Worm (Caenorhabditis elegans) whole organism, young adult: ENCODE data around the gene asps-1.
A peak's percentile ranks its signal among the peaks of the same experiment; 100 is the strongest.

Experiments used
- D2030.7 ChIP-seq: fragments of 200-800 bp; sonication (Bioruptor generic); IDR thresholded peaks from 2 replicates; pipeline ENCODE4 v1.3.6; 2022; ENCODE audit warnings: missing genetic modification reagents, missing genetic modification characterization, missing compliant biosample characterization
- F22D6.2 ChIP-seq: sonication (generic microtip); optimal IDR thresholded peaks from 2 replicates; lab custom pipeline; 2016; ENCODE audit warnings: mild to moderate bottlenecking, missing genetic modification characterization, missing compliant biosample characterization
- F49E8.2 ChIP-seq: sonication (generic microtip); optimal IDR thresholded peaks from 3 replicates; lab custom pipeline; 2017; ENCODE audit warnings: missing genetic modification characterization, mild to moderate bottlenecking, missing compliant biosample characterization, antibody characterized with exemption, moderate library complexity; ENCODE audit not compliant: insufficient read depth
- F55B11.4 ChIP-seq: sonication (generic microtip); optimal IDR thresholded peaks from 2 replicates; lab custom pipeline; 2016; ENCODE audit warnings: missing compliant biosample characterization, missing genetic modification characterization, borderline replicate concordance; ENCODE audit not compliant: insufficient read depth
- T07F8.4 ChIP-seq: sonication (generic microtip); optimal IDR thresholded peaks from 2 replicates; lab custom pipeline; 2016; ENCODE audit warnings: mild to moderate bottlenecking, missing genetic modification characterization, moderate library complexity, missing compliant biosample characterization
- Y56A3A.18 ChIP-seq: fragments of 200-800 bp; sonication (Bioruptor generic); IDR thresholded peaks from 2 replicates; pipeline ENCODE4 v1.3.6; 2022; ENCODE audit warnings: missing genetic modification reagents, missing genetic modification characterization, missing compliant biosample characterization
- Y95B8A.8 ChIP-seq: fragments of 200-800 bp; sonication (Bioruptor generic); IDR thresholded peaks from 2 replicates; pipeline ENCODE4 v1.3.6; 2022; ENCODE audit warnings: missing genetic modification reagents, missing genetic modification characterization, missing compliant biosample characterization
- ZK185.1 ChIP-seq: sonication (generic microtip); optimal IDR thresholded peaks from 2 replicates; lab custom pipeline; 2016; ENCODE audit warnings: mild to moderate bottlenecking, missing genetic modification characterization, missing compliant biosample characterization; ENCODE audit not compliant: poor library complexity, severe bottlenecking
- ama-1 ChIP-seq, 3 experiments: fragments of 150-350 bp in 1 of 3; sonication (generic microtip) in 2 of 3; optimal IDR thresholded peaks; 2 replicates each; lab custom pipeline; 2014 to 2018; ENCODE audit warnings: missing biosample characterization in 2 of 3, missing genetic modification characterization in 2 of 3, missing genetic modification reagents in 2 of 3
- aptf-2 ChIP-seq: fragments of 200-800 bp; sonication (Bioruptor generic); conservative IDR thresholded peaks from 2 replicates; pipeline ENCODE4 v1.3.6; 2022; ENCODE audit warnings: missing genetic modification reagents, missing genetic modification characterization, missing compliant biosample characterization
- athp-1 ChIP-seq: sonication (generic microtip); optimal IDR thresholded peaks from 2 replicates; lab custom pipeline; 2017; ENCODE audit warnings: mild to moderate bottlenecking, missing genetic modification characterization, missing compliant biosample characterization
- attf-5 ChIP-seq: fragments of 200-800 bp; sonication (Bioruptor generic); optimal IDR thresholded peaks from 2 replicates; lab custom pipeline; 2018; ENCODE audit warnings: mild to moderate bottlenecking, missing genetic modification characterization, missing compliant biosample characterization
- cebp-1 ChIP-seq, 2 experiments: fragments of 200-800 bp in 1 of 2; sonication (Bioruptor generic) in 1 of 2; sonication (generic microtip) in 1 of 2; IDR thresholded peaks in 1 of 2; optimal IDR thresholded peaks in 1 of 2; 2 replicates each; pipeline versions ENCODE4 v1.3.6 to Lab custom; 2017 to 2022; ENCODE audit warnings: missing compliant biosample characterization in 2 of 2, missing genetic modification characterization in 2 of 2, mild to moderate bottlenecking in 1 of 2, missing genetic modification reagents in 1 of 2, moderate library complexity in 1 of 2
- ceh-100 ChIP-seq: fragments of 200-800 bp; sonication (Bioruptor generic); IDR thresholded peaks from 2 replicates; pipeline ENCODE4 v1.3.6; 2022; ENCODE audit warnings: missing genetic modification reagents, missing genetic modification characterization, missing compliant biosample characterization
- ceh-40 ChIP-seq: fragments of 200-800 bp; sonication (Bioruptor generic); IDR thresholded peaks from 2 replicates; pipeline ENCODE4 v1.3.6; 2022; ENCODE audit warnings: missing genetic modification characterization, missing compliant biosample characterization
- ceh-58 ChIP-seq: fragments of 200-800 bp; sonication (Bioruptor generic); IDR thresholded peaks from 2 replicates; pipeline ENCODE4 v1.3.6; 2022; ENCODE audit warnings: missing genetic modification characterization, missing compliant biosample characterization
- dpl-1 ChIP-seq: fragments of 150-350 bp; optimal IDR thresholded peaks from 2 replicates; lab custom pipeline; 2014; ENCODE audit warnings: missing biosample characterization, missing genetic modification reagents, missing genetic modification characterization
- ets-4 ChIP-seq: fragments of 200-800 bp; sonication (Bioruptor generic); optimal IDR thresholded peaks from 2 replicates; lab custom pipeline; 2018; ENCODE audit warnings: mild to moderate bottlenecking, missing genetic modification characterization, missing compliant biosample characterization
- gei-17 ChIP-seq: fragments of 200-800 bp; sonication (Bioruptor generic); optimal IDR thresholded peaks from 2 replicates; lab custom pipeline; 2018; ENCODE audit warnings: mild to moderate bottlenecking, missing genetic modification characterization, missing compliant biosample characterization
- madf-3 ChIP-seq: fragments of 200-800 bp; sonication (Bioruptor generic); IDR thresholded peaks from 2 replicates; pipeline ENCODE4 v1.3.6; 2022; ENCODE audit warnings: missing genetic modification reagents, missing genetic modification characterization, missing compliant biosample characterization
- mel-28 ChIP-seq: sonication (generic microtip); optimal IDR thresholded peaks from 2 replicates; lab custom pipeline; 2016; ENCODE audit warnings: borderline replicate concordance, mild to moderate bottlenecking, missing genetic modification characterization, missing compliant biosample characterization
- nfyb-1 ChIP-seq: fragments of 200-800 bp; sonication (Bioruptor generic); IDR thresholded peaks from 2 replicates; pipeline ENCODE4 v1.3.6; 2022; ENCODE audit warnings: missing genetic modification reagents, missing genetic modification characterization, missing compliant biosample characterization
- nhr-80 ChIP-seq: sonication (generic microtip); optimal IDR thresholded peaks from 2 replicates; lab custom pipeline; 2016; ENCODE audit warnings: missing genetic modification characterization, missing compliant biosample characterization
- rpc-1 ChIP-seq, 2 experiments: fragments of 150-350 bp in 1 of 2; sonication (generic microtip) in 1 of 2; optimal IDR thresholded peaks; 2 replicates each; lab custom pipeline; 2014 to 2018; ENCODE audit warnings: missing biosample characterization in 1 of 2, missing genetic modification characterization in 1 of 2, missing genetic modification reagents in 1 of 2, missing genotype in 1 of 2
- snpc-3.4 ChIP-seq: sonication (generic microtip); optimal IDR thresholded peaks from 2 replicates; lab custom pipeline; 2017; ENCODE audit warnings: missing genetic modification characterization, mild to moderate bottlenecking, missing compliant biosample characterization, antibody characterized with exemption, moderate library complexity, missing genotype, missing genetic modification reagents
- sptf-2 ChIP-seq: fragments of 200-800 bp; sonication (Bioruptor generic); optimal IDR thresholded peaks from 2 replicates; lab custom pipeline; 2018; ENCODE audit warnings: mild to moderate bottlenecking, missing genetic modification characterization, missing compliant biosample characterization
- tlf-1 ChIP-seq: fragments of 200-800 bp; sonication (Bioruptor generic); optimal IDR thresholded peaks from 2 replicates; lab custom pipeline; 2018; ENCODE audit warnings: mild to moderate bottlenecking, missing genetic modification characterization, missing compliant biosample characterization
- unc-62 ChIP-seq: fragments of 150-350 bp; optimal IDR thresholded peaks from 2 replicates; lab custom pipeline; 2014; ENCODE audit warnings: missing biosample characterization, missing genetic modification reagents, missing genetic modification characterization
- xnd-1 ChIP-seq: sonication (generic microtip); optimal IDR thresholded peaks from 2 replicates; lab custom pipeline; 2016; ENCODE audit warnings: missing genotype, missing genetic modification reagents, missing genetic modification characterization, missing compliant biosample characterization
- ztf-6 ChIP-seq: fragments of 200-800 bp; sonication (Bioruptor generic); IDR thresholded peaks from 2 replicates; pipeline ENCODE4 v1.3.6; 2022; ENCODE audit warnings: missing genetic modification reagents, missing genetic modification characterization, missing compliant biosample characterization

asps-1 gene

DNA sequence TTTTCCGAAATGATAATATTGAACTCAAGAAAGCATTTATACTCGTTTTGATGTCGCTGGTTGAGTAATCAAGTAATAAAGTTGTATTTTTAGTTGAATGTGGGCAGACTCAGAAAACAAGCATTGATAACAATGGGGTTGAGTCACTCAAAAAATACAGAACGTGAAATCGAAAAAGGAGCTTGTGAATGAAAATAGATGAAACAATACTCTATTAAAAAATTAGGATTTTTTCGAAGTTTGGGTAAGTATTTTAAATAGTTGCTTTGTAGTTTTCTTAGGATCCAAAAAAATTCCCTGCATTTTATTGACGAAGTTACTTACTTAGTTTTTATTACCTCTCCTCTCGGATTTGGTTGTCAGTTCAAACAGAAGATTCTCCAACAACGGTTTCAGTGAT lies 33.8 kb downstream of the asps-1 start, which contains the start of gene lys-3:
TSS of gene lys-3 (minus strand) at position 101 of the 400 bp plus-strand sequence.
- no peak for TF ChIP-seq T07F8.4
- TF ChIP-seq madf-3 (GFP tag; lab: Robert Waterston, UW): no peak
- TF ChIP-seq F22D6.2 (tag; lab: Kevin White, UChicago): no peak
- no peak for TF ChIP-seq snpc-3.4 (tag; lab: Kevin White, UChicago)
- no peak for TF ChIP-seq ceh-40 (GFP tag; lab: Robert Waterston, UW)

DNA sequence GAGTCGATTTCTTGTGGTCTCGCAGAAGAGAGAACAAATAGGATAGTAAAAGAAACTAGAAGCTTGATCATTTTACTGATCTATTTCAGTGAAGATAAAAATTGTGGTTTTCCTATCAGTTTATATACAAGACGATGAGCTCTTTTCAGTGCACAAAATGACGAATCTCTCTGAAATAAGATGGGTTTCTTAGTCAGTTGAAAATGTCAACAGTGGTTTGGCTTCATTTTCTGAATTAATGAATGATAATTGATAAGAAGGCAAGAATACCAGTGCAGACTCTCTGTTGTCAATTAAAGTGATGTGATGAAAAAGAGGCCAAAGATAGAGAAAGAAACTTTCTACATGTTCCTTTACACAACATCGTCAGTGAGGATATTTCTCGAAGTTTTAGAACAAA lies 35.8 kb downstream of the asps-1 start, which contains the start of gene lys-2:
TSS of gene lys-2 (minus strand) at position 101 of the 400 bp plus-strand sequence.
- TF ChIP-seq unc-62 (peak; percentile 12), ceh-58 (no peak), nhr-80 (tag; lab: Kevin White, UChicago) (peak; percentile 82)

ce11 chrV:10280112-10280511 lies 37.1 kb downstream of the asps-1 start:
- TF ChIP-seq F55B11.4 (tag; lab: Kevin White, UChicago) (no peak), Y95B8A.8 (GFP tag; lab: Robert Waterston, UW) (no peak), ama-1 (optimal IDR thresholded peaks at IDR 0.05; lab: Kevin White, UChicago) (no peak), ama-1 (GFP tag; optimal IDR thresholded peaks at IDR 0.05; lab: Kevin White, UChicago) (no peak), dpl-1 (GFP tag; lab: Kevin White, UChicago) (no peak), mel-28 (tag; lab: Kevin White, UChicago) (no peak), nhr-80 (tag; lab: Kevin White, UChicago) (peak; percentile 43), gei-17 (GFP tag; lab: Kevin White, UChicago) (no peak)

DNA sequence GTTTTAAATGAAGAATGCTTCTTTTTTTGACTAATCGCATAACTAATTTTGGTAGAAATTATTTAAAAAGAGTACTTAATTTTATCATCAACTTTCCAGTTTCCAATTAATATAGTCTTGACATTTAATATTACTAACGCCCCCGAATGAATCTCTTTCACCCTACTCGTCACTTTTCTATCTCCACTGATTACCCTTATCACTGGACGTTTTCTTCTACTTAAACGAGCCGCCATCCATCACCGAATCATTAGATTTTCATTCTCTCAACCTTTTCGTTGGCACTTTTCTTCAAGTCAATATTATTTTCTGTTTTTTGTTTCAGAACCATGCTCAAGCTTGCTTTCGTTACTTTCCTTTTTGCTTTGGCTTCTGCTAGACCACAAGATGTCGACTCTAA lies 39.6 kb downstream of the asps-1 start, which contains the start of gene lys-1:
TSS of gene lys-1 (plus strand) at position 326 of the 400 bp plus-strand sequence.
- TF ChIP-seq nfyb-1 (no peak), ZK185.1 (tag; lab: Kevin White, UChicago) (peak; percentile 13), nhr-80 (tag; lab: Kevin White, UChicago) (peak; percentile 70), D2030.7 (no peak)
- TF ChIP-seq, all 124 proteins: peak for 2

DNA sequence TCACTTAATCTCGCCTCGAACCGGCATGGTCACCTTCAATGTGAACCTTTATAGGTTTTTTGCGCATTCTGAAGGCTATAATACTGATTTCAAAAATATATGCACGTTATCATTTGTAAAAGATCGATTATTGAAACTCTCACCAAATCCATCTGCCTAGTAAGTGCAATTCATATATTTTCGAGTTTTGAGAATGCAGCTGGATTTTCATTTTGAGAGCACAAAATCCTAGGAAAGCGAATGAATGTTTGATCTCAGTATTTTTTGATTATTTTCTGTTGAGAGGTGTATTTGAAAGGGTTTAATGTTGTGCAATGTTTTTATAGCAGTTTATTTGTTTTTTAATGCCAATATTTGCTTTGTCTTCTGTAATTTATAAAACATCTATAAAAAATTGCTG lies 41.2 kb downstream of the asps-1 start:
- TF ChIP-seq tlf-1 (GFP tag; lab: Kevin White, UChicago): no peak
- TF ChIP-seq ceh-100 (GFP tag; lab: Robert Waterston, UW): no peak
- no peak for TF ChIP-seq rpc-1 (optimal IDR thresholded peaks at IDR 0.05; lab: Kevin White, UChicago)
- TF ChIP-seq rpc-1 (tag; optimal IDR thresholded peaks at IDR 0.05; lab: Kevin White, UChicago): no peak
- TF ChIP-seq cebp-1 (GFP tag; IDR thresholded peaks at IDR 0.05; lab: Robert Waterston, UW): no peak
- TF ChIP-seq cebp-1 (tag; optimal IDR thresholded peaks at IDR 0.05; lab: Kevin White, UChicago): no peak
- no peak for TF ChIP-seq snpc-3.4 (tag; lab: Kevin White, UChicago)
- TF ChIP-seq xnd-1 (tag; lab: Kevin White, UChicago): no peak
- no peak for TF ChIP-seq F49E8.2 (tag; lab: Kevin White, UChicago)
- no peak for TF ChIP-seq ets-4 (GFP tag; lab: Kevin White, UChicago)
- no peak for TF ChIP-seq aptf-2
- no peak for TF ChIP-seq attf-5 (GFP tag; lab: Kevin White, UChicago)
- no peak for TF ChIP-seq Y95B8A.8 (GFP tag; lab: Robert Waterston, UW)
- no peak for TF ChIP-seq sptf-2
- no peak for TF ChIP-seq ztf-6
- TF ChIP-seq Y56A3A.18: no peak
- TF ChIP-seq athp-1: no peak
